Fruit fly (Drosophila melanogaster) whole organism, embryonic: ENCODE results near the gene CG44005.

ENCODE experiments used
- CG10147 ChIP-seq: fragments of 200-800 bp; sonication (Bioruptor generic); optimal IDR thresholded peaks from 2 replicates; lab custom pipeline; 2019; ENCODE audit warnings: missing biosample characterization, mild to moderate bottlenecking, missing genetic modification characterization, moderate library complexity
- CG10267 ChIP-seq: fragments of 200-800 bp; sonication (Bioruptor generic); optimal IDR thresholded peaks from 2 replicates; lab custom pipeline; 2018; ENCODE audit warnings: missing biosample characterization, mild to moderate bottlenecking, missing genetic modification characterization, moderate library complexity
- CG11093 ChIP-seq: fragments of 200-800 bp; sonication (Bioruptor generic); IDR thresholded peaks from 3 replicates; pipeline ENCODE4 v1.3.6; 2022; ENCODE audit warnings: missing biosample characterization, missing genetic modification characterization
- CG1233 ChIP-seq: fragments of 200-800 bp; sonication (Bioruptor generic); optimal IDR thresholded peaks from 4 replicates; lab custom pipeline; 2018; ENCODE audit warnings: missing biosample characterization, mild to moderate bottlenecking, missing genetic modification characterization
- CG14014 ChIP-seq: fragments of 200-800 bp; sonication (Bioruptor generic); IDR thresholded peaks from 2 replicates; pipeline ENCODE4 v1.3.6; 2022; ENCODE audit warnings: missing biosample characterization, missing genetic modification characterization
- CG1529 ChIP-seq: fragments of 200-800 bp; sonication (Bioruptor generic); optimal IDR thresholded peaks from 3 replicates; lab custom pipeline; 2018; ENCODE audit warnings: missing biosample characterization, missing genetic modification characterization
- CG17186 ChIP-seq: fragments of 200-800 bp; sonication (Bioruptor generic); optimal IDR thresholded peaks from 3 replicates; lab custom pipeline; 2017; ENCODE audit warnings: missing biosample characterization, missing genetic modification reagents, missing genetic modification characterization
- CG17385 ChIP-seq: fragments of 200-800 bp; sonication (Bioruptor generic); optimal IDR thresholded peaks from 3 replicates; lab custom pipeline; 2018; ENCODE audit warnings: missing biosample characterization, mild to moderate bottlenecking, missing genetic modification characterization
- CG18011 ChIP-seq: fragments of 200-800 bp; sonication (Bioruptor generic); optimal IDR thresholded peaks from 2 replicates; lab custom pipeline; 2017; ENCODE audit warnings: missing biosample characterization, missing genetic modification characterization, mild to moderate bottlenecking, moderate library complexity, missing genotype
- CG18764 ChIP-seq: fragments of 200-800 bp; sonication (Bioruptor generic); optimal IDR thresholded peaks from 3 replicates; lab custom pipeline; 2016; ENCODE audit warnings: missing biosample characterization, missing genetic modification characterization
- CG30403 ChIP-seq: fragments of 200-800 bp; sonication (Bioruptor generic); optimal IDR thresholded peaks from 3 replicates; lab custom pipeline; 2016; ENCODE audit warnings: missing biosample characterization, missing genetic modification characterization
- CG3163 ChIP-seq: fragments of 200-800 bp; sonication (Bioruptor generic); optimal IDR thresholded peaks from 3 replicates; lab custom pipeline; 2016; ENCODE audit warnings: missing biosample characterization, missing genetic modification characterization
- CG4404 ChIP-seq: fragments of 200-800 bp; sonication (Bioruptor generic); IDR thresholded peaks from 2 replicates; pipeline ENCODE4 v1.3.6; 2022; ENCODE audit warnings: missing biosample characterization, missing genetic modification characterization
- CG5180 ChIP-seq: fragments of 200-800 bp; sonication (Bioruptor generic); optimal IDR thresholded peaks from 3 replicates; lab custom pipeline; 2017; ENCODE audit warnings: missing biosample characterization, missing genetic modification characterization, mild to moderate bottlenecking, moderate library complexity, missing genetic modification reagents
- CG6272 ChIP-seq: fragments of 200-800 bp; sonication (Bioruptor generic); IDR thresholded peaks from 2 replicates; pipeline ENCODE4 v1.3.6; 2022; ENCODE audit warnings: missing biosample characterization, missing genetic modification characterization
- CG6765 ChIP-seq: fragments of 200-800 bp; sonication (Bioruptor generic); optimal IDR thresholded peaks from 3 replicates; lab custom pipeline; 2017; ENCODE audit warnings: missing biosample characterization, mild to moderate bottlenecking, missing genetic modification characterization
- CHES-1-like ChIP-seq: fragments of 200-800 bp; sonication (Bioruptor generic); optimal IDR thresholded peaks from 2 replicates; lab custom pipeline; 2016; ENCODE audit warnings: missing biosample characterization, missing genetic modification characterization
- Chrac-16 ChIP-seq: fragments of 200-800 bp; sonication (Bioruptor generic); optimal IDR thresholded peaks from 3 replicates; lab custom pipeline; 2016; ENCODE audit warnings: missing biosample characterization, missing genetic modification characterization
- Dek ChIP-seq: fragments of 200-800 bp; sonication (Bioruptor generic); optimal IDR thresholded peaks from 3 replicates; lab custom pipeline; 2019; ENCODE audit warnings: missing biosample characterization, mild to moderate bottlenecking, missing genetic modification characterization, moderate library complexity
- Ets65A ChIP-seq: fragments of 200-800 bp; sonication (Bioruptor generic); peaks from one replicate; lab custom pipeline; 2016; ENCODE audit warnings: missing biosample characterization, missing genetic modification characterization
- Fer2 ChIP-seq: fragments of 200-800 bp; sonication (Bioruptor generic); optimal IDR thresholded peaks from 2 replicates; lab custom pipeline; 2018; ENCODE audit warnings: missing biosample characterization, mild to moderate bottlenecking, missing genetic modification characterization, moderate library complexity
- HLH3B ChIP-seq: fragments of 200-800 bp; sonication (Bioruptor generic); IDR thresholded peaks from 2 replicates; pipeline ENCODE4 v1.3.6; 2022; ENCODE audit warnings: missing biosample characterization, missing genetic modification characterization
- Hmr ChIP-seq: fragments of 200-800 bp; sonication (Bioruptor generic); optimal IDR thresholded peaks from 3 replicates; lab custom pipeline; 2017; ENCODE audit warnings: mild to moderate bottlenecking, missing biosample characterization, missing genetic modification reagents, missing genetic modification characterization
- MTF-1 ChIP-seq: fragments of 200-800 bp; sonication (Bioruptor generic); optimal IDR thresholded peaks from 2 replicates; lab custom pipeline; 2018; ENCODE audit warnings: missing biosample characterization, mild to moderate bottlenecking, missing genetic modification characterization, borderline replicate concordance
- Scr ChIP-seq: fragments of 200-800 bp; sonication (Bioruptor generic); IDR thresholded peaks from 2 replicates; pipeline ENCODE4 v1.3.6; 2022; ENCODE audit warnings: missing biosample characterization, missing genetic modification characterization; ENCODE audit not compliant: partially characterized antibody
- Tbp ChIP-seq: fragments of >200 bp; optimal IDR thresholded peaks from 2 replicates; lab custom pipeline; 2018; ENCODE audit warnings: missing biosample characterization, missing genetic modification characterization
- YL-1 ChIP-seq: fragments of 200-800 bp; sonication (Bioruptor generic); optimal IDR thresholded peaks from 3 replicates; lab custom pipeline; 2017; ENCODE audit warnings: missing biosample characterization, mild to moderate bottlenecking, missing genetic modification characterization
- ase ChIP-seq: fragments of 200-800 bp; sonication (Bioruptor generic); IDR thresholded peaks from 3 replicates; pipeline ENCODE4 v1.3.6; 2022; ENCODE audit warnings: missing biosample characterization, missing genetic modification characterization
- bsh ChIP-seq, 2 experiments: fragments of 200-800 bp; sonication (Bioruptor generic); optimal IDR thresholded peaks; 2 replicates each; lab custom pipeline; 2017 to 2018; ENCODE audit warnings: mild to moderate bottlenecking in 2 of 2, missing biosample characterization in 2 of 2, missing genetic modification characterization in 2 of 2, moderate library complexity in 1 of 2
- crc ChIP-seq: fragments of 200-800 bp; sonication (Bioruptor generic); optimal IDR thresholded peaks from 2 replicates; lab custom pipeline; 2016; ENCODE audit warnings: missing biosample characterization, missing genetic modification characterization
- crol ChIP-seq: fragments of 200-800 bp; sonication (Bioruptor generic); IDR thresholded peaks from 2 replicates; pipeline ENCODE4 v1.3.6; 2022; ENCODE audit warnings: missing biosample characterization, missing genetic modification characterization
- da ChIP-seq: fragments of 200-800 bp; sonication (Bioruptor generic); optimal IDR thresholded peaks from 2 replicates; lab custom pipeline; 2016; ENCODE audit warnings: missing biosample characterization, missing genetic modification characterization
- dmrt99B ChIP-seq: fragments of 200-800 bp; sonication (Bioruptor generic); optimal IDR thresholded peaks from 2 replicates; lab custom pipeline; 2018; ENCODE audit warnings: missing biosample characterization, mild to moderate bottlenecking, missing genetic modification characterization, moderate library complexity
- esg ChIP-seq: fragments of 200-800 bp; sonication (Bioruptor generic); conservative IDR thresholded peaks from 2 replicates; pipeline ENCODE4 v1.3.6; 2022; ENCODE audit warnings: missing biosample characterization, missing genetic modification characterization
- exex ChIP-seq: fragments of 200-800 bp; sonication (Bioruptor generic); optimal IDR thresholded peaks from 4 replicates; lab custom pipeline; 2018; ENCODE audit warnings: missing biosample characterization, mild to moderate bottlenecking, missing genetic modification characterization, moderate library complexity
- ftz-f1 ChIP-seq: fragments of 200-800 bp; sonication (Bioruptor generic); optimal IDR thresholded peaks from 2 replicates; lab custom pipeline; 2016; ENCODE audit warnings: missing biosample characterization, missing genetic modification characterization
- fu2 ChIP-seq: fragments of 200-800 bp; sonication (Bioruptor generic); optimal IDR thresholded peaks from 2 replicates; lab custom pipeline; 2016; ENCODE audit warnings: missing biosample characterization, missing genetic modification characterization
- kah ChIP-seq: fragments of 200-800 bp; sonication (Bioruptor generic); optimal IDR thresholded peaks from 2 replicates; lab custom pipeline; 2018; ENCODE audit warnings: missing biosample characterization, mild to moderate bottlenecking, missing genetic modification characterization
- kay ChIP-seq: fragments of 200-800 bp; sonication (Bioruptor generic); optimal IDR thresholded peaks from 2 replicates; lab custom pipeline; 2016; ENCODE audit warnings: missing biosample characterization, missing genetic modification characterization
- knrl ChIP-seq: fragments of 200-800 bp; sonication (Bioruptor generic); IDR thresholded peaks from 3 replicates; pipeline ENCODE4 v1.3.6; 2022; ENCODE audit warnings: missing biosample characterization, missing genetic modification characterization; ENCODE audit not compliant: partially characterized antibody
- lbe ChIP-seq: fragments of 200-800 bp; sonication (Bioruptor generic); optimal IDR thresholded peaks from 2 replicates; lab custom pipeline; 2016; ENCODE audit warnings: missing biosample characterization, mild to moderate bottlenecking, missing genetic modification characterization
- mam ChIP-seq: fragments of 200-800 bp; sonication (Bioruptor generic); optimal IDR thresholded peaks from 3 replicates; lab custom pipeline; 2016; ENCODE audit warnings: missing biosample characterization, missing genetic modification characterization
- odd ChIP-seq: fragments of 200-800 bp; sonication (Bioruptor generic); optimal IDR thresholded peaks from 2 replicates; lab custom pipeline; 2017; ENCODE audit warnings: missing biosample characterization, mild to moderate bottlenecking, missing genetic modification characterization
- pfk ChIP-seq: fragments of 200-800 bp; sonication (Bioruptor generic); optimal IDR thresholded peaks from 2 replicates; lab custom pipeline; 2018; ENCODE audit warnings: missing biosample characterization, mild to moderate bottlenecking, missing genetic modification characterization, moderate library complexity
- ro ChIP-seq: fragments of 200-800 bp; sonication (Bioruptor generic); IDR thresholded peaks from 2 replicates; pipeline ENCODE4 v1.3.6; 2022; ENCODE audit warnings: missing biosample characterization, missing genetic modification characterization
- row ChIP-seq: fragments of 200-800 bp; sonication (Bioruptor generic); IDR thresholded peaks from 3 replicates; pipeline ENCODE4 v1.3.6; 2022; ENCODE audit warnings: missing biosample characterization, missing genetic modification characterization
- yki ChIP-seq: fragments of >200 bp; optimal IDR thresholded peaks from 3 replicates; lab custom pipeline; 2018
- zen2 ChIP-seq: fragments of 200-800 bp; sonication (Bioruptor generic); IDR thresholded peaks from 3 replicates; pipeline ENCODE4 v1.3.6; 2022; ENCODE audit warnings: missing biosample characterization, missing genetic modification characterization; ENCODE audit not compliant: partially characterized antibody

The CG44005 gene

DNA sequence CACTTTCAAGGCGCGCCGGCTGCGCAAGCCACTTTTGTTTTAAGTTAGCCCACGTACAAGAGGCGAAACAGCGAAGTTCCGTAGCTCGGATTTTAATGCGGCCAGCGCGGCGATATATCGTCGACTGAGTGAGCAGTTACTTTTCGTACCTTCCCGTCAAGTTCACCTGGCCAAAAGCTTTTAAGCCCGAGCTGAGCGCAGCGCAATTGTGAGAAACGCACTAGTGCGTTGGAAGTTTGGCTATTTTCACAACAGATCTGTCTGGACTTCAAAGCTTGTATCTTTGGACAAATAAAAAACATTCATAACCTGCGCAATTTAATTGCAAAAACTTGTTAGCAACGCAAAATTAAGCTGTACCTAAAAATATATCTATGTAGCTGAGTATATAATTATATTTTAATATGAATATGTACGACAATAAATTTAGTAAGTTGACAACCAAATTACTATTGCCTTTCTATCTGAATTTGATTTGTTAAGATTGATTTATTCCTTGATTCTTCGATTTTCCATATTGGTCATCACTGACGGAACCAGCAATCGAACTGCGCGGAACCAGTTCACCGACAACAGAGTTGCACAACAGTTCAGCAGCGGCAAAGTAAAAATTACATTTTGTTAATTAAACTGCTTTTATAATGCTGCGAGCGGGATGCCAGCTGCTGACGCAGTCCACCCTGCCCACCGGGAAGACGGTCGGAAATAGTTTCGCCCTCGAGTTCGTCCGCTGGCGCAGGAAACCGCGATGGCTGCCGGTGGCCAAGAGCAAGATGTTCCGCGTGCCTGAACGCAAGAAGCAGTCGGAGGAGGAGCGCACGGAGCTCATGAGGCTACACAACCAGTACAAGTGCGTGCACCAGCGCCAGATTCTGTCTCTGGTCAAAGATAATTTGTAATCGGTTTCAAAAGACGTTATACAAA is 34.4 kb upstream of the CG44005 start, which contains the start of the genes CG13698 and mRpS26 (continued):
- TF ChIP-seq fu2 (GFP tag; lab: Kevin White, UChicago) (no peak), CG17186 (peak; percentile 49), CG3163 (GFP tag; lab: Kevin White, UChicago) (no peak), crol (GFP tag; lab: Robert Waterston, UW) (no peak), CG14014 (GFP tag; lab: Robert Waterston, UW) (peak; percentile 51; the same call in 1 of the 2 replicates), HLH3B (0 out of 2 replicates have a peak, but pooled peaks have one; percentile 36), lbe (GFP tag; lab: Kevin White, UChicago) (peak; percentile 33), odd (GFP tag; lab: Kevin White, UChicago) (peak; percentile 65), Chrac-16 (peak; percentile 52), yki (lab: Kevin White, UChicago) (no peak), CG10147 (GFP tag; lab: Kevin White, UChicago) (peak; percentile 65), knrl (peak; percentile 26; the same call in 1 of the 3 replicates), CG10267 (tag; lab: Kevin White, UChicago) (peak; percentile 65), dmrt99B (tag; lab: Kevin White, UChicago) (peak; percentile 74), mam (GFP tag; lab: Kevin White, UChicago) (peak; percentile 62), esg (peak; percentile 42), Dek (tag; lab: Kevin White, UChicago) (peak; percentile 73), CG18011 (GFP tag; lab: Kevin White, UChicago) (peak; percentile 91), row (GFP tag; lab: Robert Waterston, UW) (peak; percentile 89), CG18764 (GFP tag; lab: Kevin White, UChicago) (peak; percentile 51), zen2 (GFP tag; lab: Robert Waterston, UW) (peak; percentile 30; the same call in 1 of the 3 replicates), CG11093 (GFP tag; lab: Robert Waterston, UW) (peak; percentile 50; the same call in 1 of the 3 replicates), MTF-1 (GFP tag; lab: Kevin White, UChicago) (no peak), Scr (GFP tag; lab: Robert Waterston, UW) (no peak), exex (tag; lab: Kevin White, UChicago) (peak; percentile 27), Tbp (no peak), bsh (GFP tag; optimal IDR thresholded peaks at IDR 0.05; lab: Kevin White, UChicago) (peak in 1 of 2 experiments; percentile 71), CG1529 (GFP tag; lab: Kevin White, UChicago) (peak; percentile 53), CHES-1-like (GFP tag; lab: Kevin White, UChicago) (peak; percentile 16), kah (GFP tag; lab: Kevin White, UChicago) (no peak), ftz-f1 (GFP tag; lab: Kevin White, UChicago) (peak; percentile 42), crc (GFP tag; lab: Kevin White, UChicago) (no peak), CG1233 (GFP tag; lab: Kevin White, UChicago) (peak; percentile 58), kay (GFP tag; lab: Kevin White, UChicago) (peak; percentile 53), pfk (GFP tag; lab: Kevin White, UChicago) (no peak), CG4404 (GFP tag; lab: Robert Waterston, UW) (peak; percentile 39; the same call in 1 of the 2 replicates), CG5180 (GFP tag; lab: Kevin White, UChicago) (no peak), YL-1 (GFP tag; lab: Kevin White, UChicago) (peak; percentile 70), Fer2 (tag; lab: Kevin White, UChicago) (peak; percentile 65), CG30403 (GFP tag; lab: Kevin White, UChicago) (peak; percentile 89), CG6272 (0 out of 2 replicates have a peak, but pooled peaks have one; percentile 13), ase (GFP tag; lab: Robert Waterston, UW) (0 out of 3 replicates have a peak, but pooled peaks have one; percentile 19), CG17385 (GFP tag; lab: Kevin White, UChicago) (peak; percentile 10), CG6765 (GFP tag; lab: Kevin White, UChicago) (peak; percentile 40), Ets65A (GFP tag; lab: Kevin White, UChicago) (peak; percentile 91), ro (GFP tag; lab: Robert Waterston, UW) (no peak), da (GFP tag; lab: Kevin White, UChicago) (no peak), Hmr (peak; percentile 80)
